Fruit fly (Drosophila melanogaster) whole organism, embryonic: ENCODE results near the gene CG34282.
A peak's percentile ranks its signal among the peaks of the same experiment; 100 is the strongest.

Experiments used
- B-H1 ChIP-seq: fragments of 200-800 bp; sonication (Bioruptor generic); IDR thresholded peaks from 3 replicates; pipeline ENCODE4 v1.3.6; 2022; ENCODE audit warnings: missing biosample characterization, missing genetic modification characterization
- B-H2 ChIP-seq: fragments of 200-800 bp; sonication (Bioruptor generic); optimal IDR thresholded peaks from 2 replicates; lab custom pipeline; 2018; ENCODE audit warnings: missing biosample characterization, mild to moderate bottlenecking, missing genetic modification characterization
- Blimp-1 ChIP-seq: fragments of 200-800 bp; sonication (Bioruptor generic); optimal IDR thresholded peaks from 3 replicates; lab custom pipeline; 2018; ENCODE audit warnings: missing biosample characterization, missing genetic modification characterization, mild to moderate bottlenecking, moderate library complexity, missing genetic modification reagents
- CG10654 ChIP-seq: fragments of 200-800 bp; sonication (Bioruptor generic); optimal IDR thresholded peaks from 2 replicates; lab custom pipeline; 2016; ENCODE audit warnings: missing biosample characterization, missing genetic modification characterization
- CG13894 ChIP-seq: fragments of 200-800 bp; sonication (Bioruptor generic); optimal IDR thresholded peaks from 3 replicates; lab custom pipeline; 2018; ENCODE audit warnings: missing biosample characterization, mild to moderate bottlenecking, missing genetic modification characterization, moderate library complexity
- CG15011 ChIP-seq: fragments of 200-800 bp; sonication (Bioruptor generic); optimal IDR thresholded peaks from 3 replicates; lab custom pipeline; 2018; ENCODE audit warnings: missing biosample characterization, mild to moderate bottlenecking, missing genetic modification characterization
- CG15073 ChIP-seq: fragments of 200-800 bp; sonication (Bioruptor generic); optimal IDR thresholded peaks from 2 replicates; lab custom pipeline; 2016; ENCODE audit warnings: missing biosample characterization, missing genetic modification characterization
- CG17385 ChIP-seq: fragments of 200-800 bp; sonication (Bioruptor generic); optimal IDR thresholded peaks from 3 replicates; lab custom pipeline; 2018; ENCODE audit warnings: missing biosample characterization, mild to moderate bottlenecking, missing genetic modification characterization
- CG17802 ChIP-seq: fragments of 200-800 bp; sonication (Bioruptor generic); optimal IDR thresholded peaks from 2 replicates; lab custom pipeline; 2018; ENCODE audit warnings: missing biosample characterization, mild to moderate bottlenecking, missing genetic modification characterization, moderate library complexity
- CG18262 ChIP-seq: fragments of 200-800 bp; optimal IDR thresholded peaks from 3 replicates; lab custom pipeline; 2019; ENCODE audit warnings: missing biosample characterization, mild to moderate bottlenecking, missing genetic modification characterization, moderate library complexity
- CG2116 ChIP-seq: fragments of 200-800 bp; sonication (Bioruptor generic); optimal IDR thresholded peaks from 3 replicates; lab custom pipeline; 2018; ENCODE audit warnings: missing biosample characterization, mild to moderate bottlenecking, missing genetic modification characterization
- CG2120 ChIP-seq: fragments of 200-800 bp; sonication (Bioruptor generic); optimal IDR thresholded peaks from 3 replicates; lab custom pipeline; 2016; ENCODE audit warnings: missing biosample characterization, missing genetic modification characterization
- CG2875 ChIP-seq: fragments of 200-800 bp; sonication (Bioruptor generic); optimal IDR thresholded peaks from 2 replicates; lab custom pipeline; 2017; ENCODE audit warnings: missing biosample characterization, mild to moderate bottlenecking, missing genetic modification characterization, missing genetic modification reagents
- CG3726 ChIP-seq: fragments of 200-800 bp; sonication (Bioruptor generic); IDR thresholded peaks from 3 replicates; pipeline ENCODE4, ENCODE4 v1.3.6; 2022; ENCODE audit warnings: missing biosample characterization, missing genetic modification characterization
- CG4820 ChIP-seq: fragments of 200-800 bp; sonication (Bioruptor generic); optimal IDR thresholded peaks from 3 replicates; lab custom pipeline; 2016; ENCODE audit warnings: missing biosample characterization, missing genetic modification characterization
- CG6791 ChIP-seq: fragments of 200-800 bp; sonication (Bioruptor generic); IDR thresholded peaks from 3 replicates; pipeline ENCODE4 v1.3.6; 2022; ENCODE audit warnings: missing biosample characterization, missing genetic modification characterization; ENCODE audit not compliant: partially characterized antibody
- CG7987 ChIP-seq: fragments of 200-800 bp; sonication (Bioruptor generic); optimal IDR thresholded peaks from 2 replicates; lab custom pipeline; 2018; ENCODE audit warnings: missing biosample characterization, mild to moderate bottlenecking, missing genetic modification characterization, moderate library complexity
- CHES-1-like ChIP-seq: fragments of 200-800 bp; sonication (Bioruptor generic); optimal IDR thresholded peaks from 2 replicates; lab custom pipeline; 2016; ENCODE audit warnings: missing biosample characterization, missing genetic modification characterization
- Camta ChIP-seq: fragments of 200-800 bp; sonication (Bioruptor generic); optimal IDR thresholded peaks from 2 replicates; lab custom pipeline; 2016; ENCODE audit warnings: missing biosample characterization, missing genetic modification characterization
- CkIIα-i1 ChIP-seq: fragments of 200-800 bp; sonication (Bioruptor generic); IDR thresholded peaks from 2 replicates; pipeline ENCODE4 v1.3.6; 2022; ENCODE audit warnings: missing biosample characterization, missing genetic modification characterization
- Dip2 ChIP-seq: fragments of 200-800 bp; sonication (Bioruptor generic); IDR thresholded peaks from 2 replicates; pipeline ENCODE4 v1.3.6; 2022; ENCODE audit warnings: missing biosample characterization, missing genetic modification characterization
- Eip74EF ChIP-seq, 2 experiments: fragments of 200-800 bp in 1 of 2; fragments of >200 bp in 1 of 2; sonication (Bioruptor generic) in 1 of 2; optimal IDR thresholded peaks; 2 replicates each; lab custom pipeline; 2017 to 2019; ENCODE audit warnings: missing biosample characterization in 2 of 2, missing genetic modification characterization in 2 of 2, mild to moderate bottlenecking in 1 of 2, moderate library complexity in 1 of 2
- HLHmδ ChIP-seq: fragments of 200-800 bp; sonication (Bioruptor generic); optimal IDR thresholded peaks from 2 replicates; lab custom pipeline; 2018; ENCODE audit warnings: missing biosample characterization, mild to moderate bottlenecking, missing genetic modification characterization, moderate library complexity
- Hr51 ChIP-seq, 2 experiments: fragments of 200-800 bp; sonication (Bioruptor generic); optimal IDR thresholded peaks; 2 replicates in 1 of 2; 3 replicates in 1 of 2; lab custom pipeline; 2016 to 2018; ENCODE audit warnings: missing biosample characterization in 2 of 2, missing genetic modification characterization in 2 of 2, mild to moderate bottlenecking in 1 of 2, moderate library complexity in 1 of 2
- NC2β ChIP-seq: fragments of 200-800 bp; sonication (Bioruptor generic); optimal IDR thresholded peaks from 2 replicates; lab custom pipeline; 2016; ENCODE audit warnings: missing biosample characterization, missing genetic modification characterization
- NK7.1 ChIP-seq: fragments of 200-800 bp; sonication (Bioruptor generic); optimal IDR thresholded peaks from 3 replicates; lab custom pipeline; 2016; ENCODE audit warnings: missing biosample characterization, missing genetic modification characterization
- Nf-YC ChIP-seq: fragments of 200-800 bp; optimal IDR thresholded peaks from 3 replicates; lab custom pipeline; 2019; ENCODE audit warnings: missing biosample characterization, mild to moderate bottlenecking, missing genetic modification characterization, moderate library complexity
- PHDP ChIP-seq: fragments of 200-800 bp; sonication (Bioruptor generic); optimal IDR thresholded peaks from 3 replicates; lab custom pipeline; 2018; ENCODE audit warnings: missing biosample characterization, mild to moderate bottlenecking, missing genetic modification characterization, moderate library complexity
- Side ChIP-seq: fragments of 200-800 bp; sonication (Bioruptor generic); optimal IDR thresholded peaks from 2 replicates; lab custom pipeline; 2016; ENCODE audit warnings: missing biosample characterization, missing genetic modification characterization
- ara ChIP-seq: fragments of 200-800 bp; sonication (Bioruptor generic); IDR thresholded peaks from 2 replicates; pipeline ENCODE4 v1.3.6; 2022; ENCODE audit warnings: missing biosample characterization, missing genetic modification characterization
- bab2 ChIP-seq: fragments of 200-800 bp; sonication (Bioruptor generic); optimal IDR thresholded peaks from 2 replicates; lab custom pipeline; 2016; ENCODE audit warnings: missing biosample characterization, missing genetic modification characterization
- cato ChIP-seq: fragments of 200-800 bp; sonication (Bioruptor generic); optimal IDR thresholded peaks from 2 replicates; lab custom pipeline; 2016; ENCODE audit warnings: missing biosample characterization, missing genetic modification characterization, borderline replicate concordance
- caup ChIP-seq: fragments of 200-800 bp; sonication (Bioruptor generic); optimal IDR thresholded peaks from 3 replicates; lab custom pipeline; 2017; ENCODE audit warnings: missing biosample characterization, mild to moderate bottlenecking, missing genetic modification characterization, moderate library complexity; ENCODE audit not compliant: severe bottlenecking
- crp ChIP-seq, 2 experiments: fragments of 200-800 bp; sonication (Bioruptor generic); optimal IDR thresholded peaks; 2 replicates in 1 of 2; 3 replicates in 1 of 2; lab custom pipeline; 2017; ENCODE audit warnings: missing biosample characterization in 2 of 2, missing genetic modification characterization in 2 of 2, mild to moderate bottlenecking in 1 of 2, moderate library complexity in 1 of 2
- esg ChIP-seq: fragments of 200-800 bp; sonication (Bioruptor generic); conservative IDR thresholded peaks from 2 replicates; pipeline ENCODE4 v1.3.6; 2022; ENCODE audit warnings: missing biosample characterization, missing genetic modification characterization
- fd96Cb ChIP-seq: fragments of 200-800 bp; sonication (Bioruptor generic); optimal IDR thresholded peaks from 2 replicates; lab custom pipeline; 2018; ENCODE audit warnings: missing biosample characterization, mild to moderate bottlenecking, missing genetic modification characterization, moderate library complexity
- fu2 ChIP-seq: fragments of 200-800 bp; sonication (Bioruptor generic); optimal IDR thresholded peaks from 2 replicates; lab custom pipeline; 2016; ENCODE audit warnings: missing biosample characterization, missing genetic modification characterization
- gsb ChIP-seq: fragments of 200-800 bp; sonication (Bioruptor generic); IDR thresholded peaks from 2 replicates; pipeline ENCODE4 v1.3.6; 2022; ENCODE audit warnings: missing biosample characterization, missing genetic modification characterization
- lbe ChIP-seq: fragments of 200-800 bp; sonication (Bioruptor generic); optimal IDR thresholded peaks from 2 replicates; lab custom pipeline; 2016; ENCODE audit warnings: missing biosample characterization, mild to moderate bottlenecking, missing genetic modification characterization
- ranshi ChIP-seq: fragments of 200-800 bp; sonication (Bioruptor generic); IDR thresholded peaks from 2 replicates; pipeline ENCODE4 v1.3.6; 2022; ENCODE audit warnings: missing biosample characterization, missing genetic modification characterization
- salm ChIP-seq: fragments of 200-800 bp; sonication (Bioruptor generic); optimal IDR thresholded peaks from 2 replicates; lab custom pipeline; 2018; ENCODE audit warnings: missing biosample characterization, mild to moderate bottlenecking, missing genetic modification characterization
- schlank ChIP-seq: fragments of 200-800 bp; sonication (Bioruptor generic); optimal IDR thresholded peaks from 2 replicates; lab custom pipeline; 2018; ENCODE audit warnings: missing biosample characterization, mild to moderate bottlenecking, missing genetic modification characterization
- so ChIP-seq: fragments of 200-800 bp; sonication (Bioruptor generic); IDR thresholded peaks from 3 replicates; pipeline ENCODE4 v1.3.6; 2022; ENCODE audit warnings: missing biosample characterization, missing genetic modification characterization
- toy ChIP-seq: fragments of 200-800 bp; sonication (Bioruptor generic); IDR thresholded peaks from 2 replicates; pipeline ENCODE4 v1.3.6; 2022; ENCODE audit warnings: missing biosample characterization, missing genetic modification characterization
- ttk ChIP-seq: fragments of 200-800 bp; sonication (Bioruptor generic); IDR thresholded peaks from 2 replicates; pipeline ENCODE4 v2.1.2; 2022; ENCODE audit warnings: missing biosample characterization, missing genetic modification characterization
- twi ChIP-seq: fragments of 200-800 bp; optimal IDR thresholded peaks from 2 replicates; lab custom pipeline; 2019; ENCODE audit warnings: missing biosample characterization, mild to moderate bottlenecking, missing genetic modification characterization, moderate library complexity
- wdn ChIP-seq: fragments of 200-800 bp; sonication (Bioruptor generic); IDR thresholded peaks from 2 replicates; pipeline ENCODE4 v1.3.6; 2022; ENCODE audit warnings: missing biosample characterization, missing genetic modification characterization
- zfh1 ChIP-seq: fragments of 200-800 bp; sonication (Bioruptor generic); IDR thresholded peaks from 3 replicates; pipeline ENCODE4 v1.3.6; 2022; ENCODE audit warnings: missing biosample characterization, missing genetic modification characterization

The CG34282 gene

DNA sequence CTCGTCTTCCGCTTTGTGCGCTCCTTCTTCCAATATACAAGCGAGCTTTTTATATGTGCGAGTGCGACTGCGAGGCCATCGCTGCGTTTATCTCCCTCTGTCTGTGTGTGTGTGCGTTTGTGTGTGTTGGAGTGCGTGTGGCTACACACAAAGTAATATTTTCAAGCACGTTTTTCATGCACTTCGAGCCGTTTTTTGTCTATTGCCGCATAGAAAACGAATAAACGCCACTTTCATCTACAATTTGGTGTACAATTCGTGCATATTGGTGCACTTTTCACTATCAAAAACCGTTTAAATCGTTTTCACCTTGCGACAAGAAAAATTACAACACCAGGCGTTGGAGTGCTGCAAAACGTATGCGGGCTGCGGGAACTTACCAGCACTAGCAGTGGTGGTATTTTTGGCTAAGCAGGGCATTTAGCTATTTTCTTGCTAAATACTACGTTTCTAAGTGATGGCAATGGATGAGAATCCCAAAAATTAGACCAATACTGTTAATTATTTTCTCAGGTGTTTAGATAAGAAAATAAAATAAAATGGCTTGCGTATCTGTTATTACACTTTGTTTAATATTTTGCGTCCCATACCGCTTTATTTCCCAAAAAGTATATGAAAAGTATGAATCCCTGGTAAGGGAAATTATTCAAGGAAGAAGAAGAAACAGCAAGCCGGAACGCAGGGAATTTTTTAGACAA lies 36.0 kb upstream of the CG34282 start, which contains the start of the genes CG31224 and CstF64 (continued):
- peak; percentile 76 for TF ChIP-seq so (GFP tag; lab: Robert Waterston, UW)
- TF ChIP-seq crp (GFP tag; optimal IDR thresholded peaks at IDR 0.05; lab: Kevin White, UChicago) = peak in 1 of 2 experiments; percentile 63
- peak; percentile 81 for TF ChIP-seq CG18262 (tag; lab: Kevin White, UChicago)
- peak; percentile 82 for TF ChIP-seq fu2 (GFP tag; lab: Kevin White, UChicago)
- peak; percentile 95 for TF ChIP-seq CG2120
- TF ChIP-seq CG10654 = peak; percentile 89
- peak; percentile 36 for TF ChIP-seq salm (tag; lab: Kevin White, UChicago)
- TF ChIP-seq CG2875 = peak; percentile 67
- 0 out of 2 replicates have a peak, but pooled peaks have one; percentile 25 for TF ChIP-seq toy (GFP tag; lab: Robert Waterston, UW)
- TF ChIP-seq NC2β (GFP tag; lab: Kevin White, UChicago) = peak; percentile 88
- peak; percentile 86 for TF ChIP-seq caup (GFP tag; lab: Kevin White, UChicago)
- peak; percentile 78 for TF ChIP-seq PHDP (tag; lab: Kevin White, UChicago)
- peak; percentile 84 for TF ChIP-seq Camta (GFP tag; lab: Kevin White, UChicago)
- TF ChIP-seq zfh1 (GFP tag; lab: Robert Waterston, UW) = peak; percentile 86; the same call in 2 of the 3 replicates
- no peak for TF ChIP-seq CkIIα-i1 (GFP tag; lab: Robert Waterston, UW)
- peak; percentile 64; the same call in 2 of the 3 replicates for TF ChIP-seq CG3726 (GFP tag; lab: Robert Waterston, UW)
- no peak for TF ChIP-seq gsb (GFP tag; lab: Robert Waterston, UW)
- peak; percentile 79 for TF ChIP-seq CG4820
- TF ChIP-seq Blimp-1 (GFP tag; lab: Kevin White, UChicago) = peak; percentile 73
- TF ChIP-seq B-H1 (GFP tag; lab: Robert Waterston, UW) = peak; percentile 78
- TF ChIP-seq fd96Cb (tag; lab: Kevin White, UChicago) = peak; percentile 79
- peak; percentile 79 for TF ChIP-seq ara
- peak; percentile 75 for TF ChIP-seq CG2116 (GFP tag; lab: Kevin White, UChicago)
- TF ChIP-seq NK7.1 (GFP tag; lab: Kevin White, UChicago) = peak; percentile 79
- TF ChIP-seq Eip74EF (GFP tag; optimal IDR thresholded peaks at IDR 0.05; lab: Kevin White, UChicago) = peak in 1 of 2 experiments; percentile 6
- peak; percentile 68 for TF ChIP-seq esg (GFP tag; lab: Robert Waterston, UW)
- peak in 1 of 2 experiments; percentile 89 for TF ChIP-seq Hr51 (GFP tag; optimal IDR thresholded peaks at IDR 0.05; lab: Kevin White, UChicago)
- TF ChIP-seq twi (tag; lab: Kevin White, UChicago) = peak; percentile 67
- TF ChIP-seq Dip2 = no peak
- peak; percentile 72 for TF ChIP-seq wdn (GFP tag; lab: Robert Waterston, UW)
- no peak for TF ChIP-seq schlank (tag; lab: Kevin White, UChicago)
- no peak for TF ChIP-seq HLHmδ
- TF ChIP-seq CG7987 (GFP tag; lab: Kevin White, UChicago) = peak; percentile 55
- TF ChIP-seq Nf-YC (tag; lab: Kevin White, UChicago) = no peak
- TF ChIP-seq Side = peak; percentile 83
- peak; percentile 92 for TF ChIP-seq CHES-1-like
- peak; percentile 87 for TF ChIP-seq B-H2
- TF ChIP-seq CG17385 (GFP tag; lab: Kevin White, UChicago) = peak; percentile 98
- peak; percentile 84 for TF ChIP-seq ranshi (GFP tag; lab: Robert Waterston, UW)
- TF ChIP-seq ttk (GFP tag; lab: Robert Waterston, UW) = peak; percentile 82
- TF ChIP-seq CG6791 (GFP tag; lab: Robert Waterston, UW) = no peak
- TF ChIP-seq cato (GFP tag; lab: Kevin White, UChicago) = peak; percentile 78
- no peak for TF ChIP-seq CG13894
- TF ChIP-seq bab2 (GFP tag; lab: Kevin White, UChicago) = peak; percentile 87
- no peak for TF ChIP-seq CG15073 (GFP tag; lab: Kevin White, UChicago)
- no peak for TF ChIP-seq CG15011 (GFP tag; lab: Kevin White, UChicago)
- peak; percentile 57 for TF ChIP-seq lbe (GFP tag; lab: Kevin White, UChicago)
- TF ChIP-seq CG17802 (tag; lab: Kevin White, UChicago) = peak; percentile 28
